Worm (Caenorhabditis elegans) whole organism, L1 larva: ENCODE results near the gene T19D12.1.

Experiments used
- aly-2 ChIP-seq: fragments of 150-350 bp; optimal IDR thresholded peaks from 2 replicates; lab custom pipeline; 2014; ENCODE audit warnings: missing biosample characterization, missing genetic modification characterization
- fkh-10 ChIP-seq: sonication (generic microtip); optimal IDR thresholded peaks from 2 replicates; lab custom pipeline; 2017; ENCODE audit warnings: missing biosample characterization, missing genetic modification reagents, missing genetic modification characterization
- fkh-4 ChIP-seq: sonication (generic microtip); optimal IDR thresholded peaks from 2 replicates; lab custom pipeline; 2016; ENCODE audit warnings: missing compliant biosample characterization, missing genetic modification characterization, borderline replicate concordance
- fos-1 ChIP-seq: fragments of 150-350 bp; optimal IDR thresholded peaks from 2 replicates; lab custom pipeline; 2014; ENCODE audit warnings: missing biosample characterization, missing genetic modification characterization
- grh-1 ChIP-seq: fragments of 200-800 bp; sonication (Bioruptor generic); IDR thresholded peaks from 2 replicates; pipeline ENCODE4 v1.3.6; 2022; ENCODE audit warnings: missing genetic modification reagents, missing genetic modification characterization, missing compliant biosample characterization
- nhr-11 ChIP-seq: fragments of 150-350 bp; optimal IDR thresholded peaks from 2 replicates; lab custom pipeline; 2014; ENCODE audit warnings: missing biosample characterization, missing genetic modification characterization
- pag-3 ChIP-seq: sonication (generic microtip); optimal IDR thresholded peaks from 2 replicates; lab custom pipeline; 2017; ENCODE audit warnings: missing genetic modification characterization, mild to moderate bottlenecking, missing compliant biosample characterization, antibody characterized with exemption, borderline replicate concordance; ENCODE audit not compliant: insufficient read depth
- rnt-1 ChIP-seq: sonication (generic microtip); optimal IDR thresholded peaks from 2 replicates; lab custom pipeline; 2016; ENCODE audit warnings: mild to moderate bottlenecking, missing genetic modification characterization, moderate library complexity, missing compliant biosample characterization
- unc-130 ChIP-seq: fragments of 150-350 bp; optimal IDR thresholded peaks from 2 replicates; lab custom pipeline; 2017; ENCODE audit warnings: missing biosample characterization, missing genetic modification characterization, inconsistent platforms
- unc-62 ChIP-seq: fragments of 150-350 bp; optimal IDR thresholded peaks from 2 replicates; lab custom pipeline; 2014; ENCODE audit warnings: missing biosample characterization, missing genetic modification reagents, missing genetic modification characterization
- ztf-11 ChIP-seq, 2 experiments: sonication (generic microtip); optimal IDR thresholded peaks; 2 replicates each; lab custom pipeline; 2016 to 2017; ENCODE audit warnings: missing genetic modification characterization in 2 of 2, missing biosample characterization in 1 of 2, missing compliant biosample characterization in 1 of 2

- TF ChIP-seq unc-62 (no peak), fkh-10 (GFP tag; lab: Kevin White, UChicago) (no peak), grh-1 (no peak), unc-130 (tag; lab: Kevin White, UChicago) (no peak), pag-3 (tag; lab: Kevin White, UChicago) (no peak), ztf-11 (tag; optimal IDR thresholded peaks at IDR 0.05; lab: Kevin White, UChicago) (no peak), fkh-4 (tag; lab: Kevin White, UChicago) (no peak), fos-1 (tag; lab: Kevin White, UChicago) (no peak), nhr-11 (tag; lab: Kevin White, UChicago) (no peak), rnt-1 (tag; lab: Kevin White, UChicago) (no peak), aly-2 (no peak)
These were observed 32.1 kb downstream of the T19D12.1 start, which contains the start of gene C18H9.1 for ce11 chrII:6698784-6699183.
